Worm (Caenorhabditis elegans) whole organism, mixed stage, embryonic: ENCODE data around the gene F18A1.7.
A peak's percentile ranks its signal among the peaks of the same experiment; 100 is the strongest.

Source experiments
- M03D4.4 ChIP-seq: sonication (generic microtip); optimal IDR thresholded peaks from 2 replicates; lab custom pipeline; 2017; ENCODE audit warnings: mild to moderate bottlenecking, missing genetic modification characterization, missing compliant biosample characterization
- bed-3 ChIP-seq: fragments of 200-800 bp; sonication (Bioruptor generic); optimal IDR thresholded peaks from 3 replicates; lab custom pipeline; 2018; ENCODE audit warnings: mild to moderate bottlenecking, missing genetic modification characterization, moderate library complexity, missing compliant biosample characterization
- blmp-1 ChIP-seq: fragments of 150-350 bp; optimal IDR thresholded peaks from 2 replicates; lab custom pipeline; 2014; ENCODE audit warnings: missing biosample characterization, missing genetic modification characterization
- ceh-39 ChIP-seq: fragments of 150-350 bp; optimal IDR thresholded peaks from 2 replicates; lab custom pipeline; 2014; ENCODE audit warnings: missing biosample characterization, missing genetic modification characterization
- ceh-43 ChIP-seq: fragments of 200-800 bp; sonication (Bioruptor generic); optimal IDR thresholded peaks from 2 replicates; lab custom pipeline; 2018; ENCODE audit warnings: mild to moderate bottlenecking, missing genetic modification characterization, moderate library complexity, missing compliant biosample characterization
- ceh-83 ChIP-seq: fragments of 200-800 bp; sonication (Bioruptor generic); optimal IDR thresholded peaks from 2 replicates; lab custom pipeline; 2018; ENCODE audit warnings: mild to moderate bottlenecking, missing genetic modification characterization, missing compliant biosample characterization
- ces-1 ChIP-seq: fragments of 150-350 bp; optimal IDR thresholded peaks from 2 replicates; lab custom pipeline; 2014; ENCODE audit warnings: missing biosample characterization, missing genetic modification reagents, missing genetic modification characterization
- cnd-1 ChIP-seq: fragments of 200-800 bp; sonication (Bioruptor generic); optimal IDR thresholded peaks from 2 replicates; lab custom pipeline; 2018; ENCODE audit warnings: mild to moderate bottlenecking, missing genetic modification characterization, missing compliant biosample characterization
- drap-1 ChIP-seq: fragments of 200-800 bp; sonication (Bioruptor generic); optimal IDR thresholded peaks from 3 replicates; lab custom pipeline; 2018; ENCODE audit warnings: mild to moderate bottlenecking, missing genetic modification characterization, missing compliant biosample characterization
- elt-1 ChIP-seq: sonication (generic microtip); optimal IDR thresholded peaks from 2 replicates; lab custom pipeline; 2017; ENCODE audit warnings: missing genetic modification characterization, mild to moderate bottlenecking, missing compliant biosample characterization, antibody characterized with exemption, moderate library complexity, borderline replicate concordance; ENCODE audit not compliant: insufficient read depth
- elt-3 ChIP-seq: fragments of 150-350 bp; optimal IDR thresholded peaks from 2 replicates; lab custom pipeline; 2014; ENCODE audit warnings: missing biosample characterization, missing genetic modification characterization
- flh-1 ChIP-seq: fragments of 200-800 bp; sonication (Bioruptor generic); optimal IDR thresholded peaks from 2 replicates; lab custom pipeline; 2018; ENCODE audit warnings: mild to moderate bottlenecking, missing genetic modification characterization, moderate library complexity, missing compliant biosample characterization
- ham-2 ChIP-seq: fragments of 200-800 bp; sonication (Bioruptor generic); optimal IDR thresholded peaks from 2 replicates; lab custom pipeline; 2018; ENCODE audit warnings: mild to moderate bottlenecking, missing genetic modification characterization, missing compliant biosample characterization
- hlh-1 ChIP-seq: fragments of 150-350 bp; optimal IDR thresholded peaks from 2 replicates; lab custom pipeline; 2014; ENCODE audit warnings: missing biosample characterization, missing genetic modification reagents, missing genetic modification characterization
- lin-13 ChIP-seq: fragments of 150-350 bp; optimal IDR thresholded peaks from 2 replicates; lab custom pipeline; 2014; ENCODE audit warnings: missing biosample characterization, missing genetic modification characterization
- lin-32 ChIP-seq: fragments of 200-800 bp; sonication (Bioruptor generic); optimal IDR thresholded peaks from 2 replicates; lab custom pipeline; 2018; ENCODE audit warnings: mild to moderate bottlenecking, missing genetic modification characterization, missing compliant biosample characterization
- lsy-2 ChIP-seq: fragments of 150-350 bp; optimal IDR thresholded peaks from 2 replicates; lab custom pipeline; 2014; ENCODE audit warnings: missing biosample characterization, missing genetic modification characterization
- mab-5 ChIP-seq: fragments of 150-350 bp; optimal IDR thresholded peaks from 2 replicates; lab custom pipeline; 2014; ENCODE audit warnings: missing biosample characterization, missing genetic modification characterization
- mls-2 ChIP-seq: sonication (generic microtip); optimal IDR thresholded peaks from 2 replicates; lab custom pipeline; 2016; ENCODE audit warnings: mild to moderate bottlenecking, missing genetic modification characterization, moderate library complexity, missing compliant biosample characterization
- nhr-12 ChIP-seq: fragments of 150-350 bp; optimal IDR thresholded peaks from 2 replicates; lab custom pipeline; 2014; ENCODE audit warnings: missing biosample characterization, missing genetic modification characterization
- nhr-237 ChIP-seq: fragments of 150-350 bp; optimal IDR thresholded peaks from 2 replicates; lab custom pipeline; 2014; ENCODE audit warnings: missing biosample characterization, missing genetic modification characterization
- nhr-76 ChIP-seq: sonication (generic microtip); optimal IDR thresholded peaks from 2 replicates; lab custom pipeline; 2017; ENCODE audit warnings: missing biosample characterization, missing genetic modification characterization
- snpc-4 ChIP-seq: fragments of 150-350 bp; optimal IDR thresholded peaks from 2 replicates; lab custom pipeline; 2014; ENCODE audit warnings: missing biosample characterization, missing genetic modification characterization
- sptf-1 ChIP-seq: sonication (generic microtip); optimal IDR thresholded peaks from 2 replicates; lab custom pipeline; 2017; ENCODE audit warnings: mild to moderate bottlenecking, missing genetic modification characterization, moderate library complexity, missing compliant biosample characterization
- tbx-8 ChIP-seq: fragments of 200-800 bp; sonication (Bioruptor generic); optimal IDR thresholded peaks from 2 replicates; lab custom pipeline; 2018; ENCODE audit warnings: mild to moderate bottlenecking, missing genetic modification characterization, moderate library complexity, missing compliant biosample characterization
- unc-120 ChIP-seq: sonication (generic microtip); optimal IDR thresholded peaks from 2 replicates; lab custom pipeline; 2017; ENCODE audit warnings: missing genetic modification characterization, missing compliant biosample characterization; ENCODE audit not compliant: poor library complexity, severe bottlenecking
- unc-39 ChIP-seq: fragments of 150-350 bp; optimal IDR thresholded peaks from 2 replicates; lab custom pipeline; 2014; ENCODE audit warnings: missing biosample characterization, missing genetic modification characterization
- unc-62 ChIP-seq: fragments of 150-350 bp; optimal IDR thresholded peaks from 2 replicates; lab custom pipeline; 2014; ENCODE audit warnings: missing biosample characterization, missing genetic modification reagents, missing genetic modification characterization
- zip-8 ChIP-seq: fragments of 150-350 bp; optimal IDR thresholded peaks from 2 replicates; lab custom pipeline; 2014; ENCODE audit warnings: missing biosample characterization, missing genetic modification characterization

The F18A1.7 gene

DNA sequence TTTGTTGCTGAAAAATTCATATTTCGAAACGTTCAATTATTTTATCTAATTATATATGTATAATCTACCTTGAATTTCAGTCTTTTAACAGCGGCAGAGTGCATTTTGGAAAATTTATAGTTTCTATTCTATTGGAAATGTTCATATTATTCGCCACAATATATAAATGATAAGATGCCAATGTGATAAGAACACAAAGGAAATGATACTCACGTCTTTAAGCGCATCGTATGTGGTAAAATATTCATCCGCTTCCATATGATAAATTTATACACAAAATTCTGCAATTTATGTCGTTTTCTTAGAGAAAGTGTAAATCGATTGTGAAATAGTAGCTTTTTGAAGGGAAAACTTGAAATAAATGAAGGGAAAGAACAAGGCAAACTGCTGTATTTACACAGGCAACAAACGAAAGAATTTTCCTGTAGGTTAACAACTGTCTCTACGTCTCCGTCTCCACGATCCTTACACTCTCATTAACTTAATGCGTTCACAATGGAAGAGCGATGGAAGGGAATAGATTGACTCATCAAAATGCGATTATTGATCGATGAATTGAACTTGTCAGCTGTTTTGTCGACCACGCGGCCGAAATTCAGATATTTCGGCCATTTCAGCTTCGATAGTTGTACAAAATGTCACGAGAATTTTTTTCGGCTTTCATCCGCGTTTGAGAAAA lies 1.4 kb downstream of the F18A1.7 start, which contains the start of gene alfa-1:
Gene alfa-1, minus strand, starts transcription at position 515 of the 679 bp plus-strand sequence.
- peak; percentile 3 for TF ChIP-seq unc-62 (GFP tag; lab: Kevin White, UChicago)
- no peak for TF ChIP-seq sptf-1 (tag; lab: Kevin White, UChicago)
- no peak for TF ChIP-seq nhr-12
- no peak for TF ChIP-seq ceh-43
- TF ChIP-seq lsy-2 = peak; percentile 6
- no peak for TF ChIP-seq elt-3 (tag; lab: Kevin White, UChicago)
- peak; percentile 69 for TF ChIP-seq hlh-1 (tag; lab: Kevin White, UChicago)
- TF ChIP-seq, all 35 proteins: peak for 3

DNA sequence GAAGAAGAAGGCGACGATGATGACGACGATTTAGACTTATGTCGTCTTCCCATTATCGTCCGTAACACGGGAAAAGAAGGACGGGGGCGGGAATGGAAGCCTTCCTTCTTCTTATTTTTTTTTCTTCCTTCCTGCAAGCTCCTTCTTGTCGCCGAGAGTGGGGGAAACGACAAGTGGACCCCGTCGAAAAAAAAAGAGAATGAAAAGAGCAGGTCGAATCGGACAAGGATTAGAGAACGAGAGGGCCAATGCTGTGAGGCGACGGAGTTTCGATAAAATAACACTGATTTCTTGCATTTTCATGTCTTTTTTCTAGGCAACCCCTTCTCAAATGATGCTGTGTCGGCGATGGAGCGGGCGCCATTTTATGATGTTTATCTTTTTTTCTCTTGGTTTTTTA lies 12.4 kb downstream of the F18A1.7 start, which contains the start of gene pde-4:
Gene pde-4, minus strand, starts transcription at position 76 of the 400 bp plus-strand sequence.
- TF ChIP-seq blmp-1 (no peak), drap-1 (GFP tag; lab: Kevin White, UChicago) (no peak), ceh-39 (tag; lab: Kevin White, UChicago) (no peak), ces-1 (GFP tag; lab: Kevin White, UChicago) (no peak), nhr-12 (no peak), elt-1 (tag; lab: Kevin White, UChicago) (no peak), mab-5 (tag; lab: Kevin White, UChicago) (no peak), ham-2 (GFP tag; lab: Kevin White, UChicago) (no peak), nhr-237 (tag; lab: Kevin White, UChicago) (no peak), lin-32 (no peak), unc-39 (no peak), lin-13 (tag; lab: Kevin White, UChicago) (no peak), tbx-8 (GFP tag; lab: Kevin White, UChicago) (no peak), mls-2 (no peak), snpc-4 (tag; lab: Kevin White, UChicago) (no peak), elt-3 (tag; lab: Kevin White, UChicago) (no peak), zip-8 (no peak)

DNA sequence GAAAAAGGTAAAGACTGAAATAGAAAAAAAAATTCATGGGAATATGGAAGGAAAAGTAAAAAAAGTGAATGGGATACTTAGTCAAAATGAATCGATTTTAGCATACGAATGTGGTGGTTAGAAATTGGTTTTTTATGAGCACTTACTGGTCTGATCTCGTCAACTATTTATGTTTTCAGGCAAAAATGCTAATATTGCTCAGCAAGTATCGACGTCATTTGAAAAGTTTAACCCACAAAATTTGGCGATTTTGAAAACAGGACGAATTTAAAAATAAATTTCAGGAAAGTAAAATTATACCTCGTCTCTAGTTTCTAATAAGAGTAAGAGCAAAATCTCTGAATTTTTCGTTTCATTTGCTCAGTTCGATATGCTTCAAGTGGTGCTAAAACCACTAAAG lies 20.3 kb downstream of the F18A1.7 start:
- TF ChIP-seq drap-1 (GFP tag; lab: Kevin White, UChicago) (no peak), tbx-8 (GFP tag; lab: Kevin White, UChicago) (no peak), M03D4.4 (tag; lab: Kevin White, UChicago) (no peak), nhr-237 (tag; lab: Kevin White, UChicago) (no peak), lin-13 (tag; lab: Kevin White, UChicago) (no peak), snpc-4 (tag; lab: Kevin White, UChicago) (no peak), nhr-12 (no peak), lsy-2 (no peak), cnd-1 (tag; lab: Kevin White, UChicago) (no peak), ham-2 (GFP tag; lab: Kevin White, UChicago) (no peak), blmp-1 (no peak), bed-3 (GFP tag; lab: Kevin White, UChicago) (no peak), ceh-43 (no peak), lin-32 (no peak)
- TF ChIP-seq, all 35 proteins: peak for 0

DNA sequence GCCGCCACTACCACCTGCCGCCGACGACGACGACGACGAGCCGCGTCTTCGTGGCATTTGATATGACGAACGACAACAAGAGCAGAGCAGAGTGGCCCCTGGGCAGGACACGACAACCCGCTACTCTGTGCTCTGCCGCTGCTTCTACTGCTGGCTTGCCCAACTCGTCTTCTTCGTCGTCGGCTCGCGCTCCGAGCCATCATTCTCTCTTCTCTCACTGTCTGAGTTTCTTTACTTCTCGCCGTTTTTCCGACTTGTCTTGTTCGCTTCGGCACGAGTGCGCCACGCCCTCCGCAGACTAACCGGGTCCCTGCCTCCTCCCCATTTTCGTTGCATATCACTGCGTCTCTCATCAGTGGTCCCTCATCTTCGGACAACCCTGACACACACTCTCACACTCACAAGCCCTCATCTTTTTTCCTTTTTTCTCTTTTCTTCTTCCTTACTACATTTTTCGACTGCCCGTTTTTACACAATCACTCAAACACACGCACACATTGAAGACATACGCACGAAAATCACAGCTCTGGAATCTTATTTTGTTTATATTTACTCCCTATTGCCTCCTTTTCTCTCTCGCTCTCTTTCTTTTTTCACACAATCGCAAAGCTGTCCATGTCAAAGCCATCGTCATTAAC lies 21.4 kb downstream of the F18A1.7 start:
- TF ChIP-seq ces-1 (GFP tag; lab: Kevin White, UChicago) = peak; percentile 80
- TF ChIP-seq M03D4.4 (tag; lab: Kevin White, UChicago) = no peak
- no peak for TF ChIP-seq bed-3 (GFP tag; lab: Kevin White, UChicago)
- TF ChIP-seq nhr-237 (tag; lab: Kevin White, UChicago) = no peak
- TF ChIP-seq unc-62 (GFP tag; lab: Kevin White, UChicago) = peak; percentile 77
- TF ChIP-seq sptf-1 (tag; lab: Kevin White, UChicago) = peak; percentile 34
- peak; percentile 91 for TF ChIP-seq unc-120 (tag; lab: Kevin White, UChicago)
- TF ChIP-seq mls-2 = peak; percentile 9

DNA sequence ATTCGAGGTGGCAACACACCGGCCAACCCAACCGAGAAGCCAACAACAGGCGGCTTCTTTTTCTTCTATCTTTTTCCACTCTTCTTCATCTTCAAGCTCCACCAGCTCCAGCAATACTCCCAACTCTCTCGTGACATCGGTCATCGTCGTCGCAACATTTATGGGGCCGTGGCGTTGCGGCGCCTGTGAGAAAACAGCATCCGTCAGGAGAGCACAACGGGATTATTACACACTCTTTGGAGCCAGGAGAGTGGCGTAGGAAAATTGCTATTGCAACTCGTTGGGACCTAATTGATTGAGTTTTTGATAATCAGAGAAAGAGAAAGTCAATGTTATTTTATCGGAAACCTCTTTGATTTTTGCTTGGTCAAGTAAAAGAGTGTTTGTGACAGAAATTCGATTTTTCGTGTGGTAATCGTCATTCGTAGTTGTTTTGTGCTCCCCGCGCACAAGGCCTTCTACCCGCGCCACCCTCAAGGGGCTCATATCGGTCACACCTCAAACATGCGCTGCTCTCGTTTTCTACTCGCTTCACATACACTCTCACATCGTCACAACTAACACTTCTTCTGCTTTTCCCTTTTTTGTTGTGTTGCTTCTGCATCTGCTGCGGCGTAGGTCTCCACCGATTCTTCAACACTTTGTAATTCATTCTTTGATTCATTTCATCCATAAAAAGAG lies 23.3 kb downstream of the F18A1.7 start:
- TF ChIP-seq unc-120 (tag; lab: Kevin White, UChicago) (peak; percentile 57), ceh-83 (GFP tag; lab: Kevin White, UChicago) (no peak), drap-1 (GFP tag; lab: Kevin White, UChicago) (no peak), ces-1 (GFP tag; lab: Kevin White, UChicago) (peak; percentile 7), blmp-1 (no peak), nhr-76 (tag; lab: Kevin White, UChicago) (no peak), ham-2 (GFP tag; lab: Kevin White, UChicago) (no peak), hlh-1 (tag; lab: Kevin White, UChicago) (peak; percentile 63), elt-1 (tag; lab: Kevin White, UChicago) (no peak), nhr-237 (tag; lab: Kevin White, UChicago) (no peak), ceh-39 (tag; lab: Kevin White, UChicago) (no peak), bed-3 (GFP tag; lab: Kevin White, UChicago) (no peak), flh-1 (GFP tag; lab: Kevin White, UChicago) (no peak), lsy-2 (no peak), ceh-43 (no peak), cnd-1 (tag; lab: Kevin White, UChicago) (no peak), lin-32 (no peak)
